Fruit fly (Drosophila melanogaster) whole organism, embryonic: Measurements from ENCODE around the gene CG14655.

Experiments
- Atf-2 ChIP-seq: fragments of 200-800 bp; sonication (Bioruptor generic); optimal IDR thresholded peaks from 2 replicates; lab custom pipeline; 2016; ENCODE audit warnings: missing biosample characterization, missing genetic modification characterization
- Atf6 ChIP-seq: fragments of 200-800 bp; sonication (Bioruptor generic); IDR thresholded peaks from 2 replicates; pipeline ENCODE4 v1.3.6; 2022; ENCODE audit warnings: missing biosample characterization, missing genetic modification characterization
- CG12219 ChIP-seq: fragments of 200-800 bp; sonication (Bioruptor generic); optimal IDR thresholded peaks from 3 replicates; lab custom pipeline; 2018; ENCODE audit warnings: missing biosample characterization, mild to moderate bottlenecking, missing genetic modification characterization
- CG1647 ChIP-seq: fragments of 200-800 bp; sonication (Bioruptor generic); optimal IDR thresholded peaks from 3 replicates; lab custom pipeline; 2016; ENCODE audit warnings: missing biosample characterization, missing genetic modification characterization
- CG16779 ChIP-seq: fragments of 200-800 bp; sonication (Bioruptor generic); IDR thresholded peaks from 2 replicates; pipeline ENCODE4 v1.3.6; 2022; ENCODE audit warnings: missing biosample characterization, missing genetic modification characterization
- CG16815 ChIP-seq: fragments of 200-800 bp; sonication (Bioruptor generic); optimal IDR thresholded peaks from 3 replicates; lab custom pipeline; 2017; ENCODE audit warnings: missing biosample characterization, mild to moderate bottlenecking, missing genetic modification characterization
- CG18011 ChIP-seq: fragments of 200-800 bp; sonication (Bioruptor generic); optimal IDR thresholded peaks from 2 replicates; lab custom pipeline; 2017; ENCODE audit warnings: missing biosample characterization, missing genetic modification characterization, mild to moderate bottlenecking, moderate library complexity, missing genotype
- CG2116 ChIP-seq: fragments of 200-800 bp; sonication (Bioruptor generic); optimal IDR thresholded peaks from 3 replicates; lab custom pipeline; 2018; ENCODE audit warnings: missing biosample characterization, mild to moderate bottlenecking, missing genetic modification characterization
- CG2678 ChIP-seq: fragments of 200-800 bp; sonication (Bioruptor generic); optimal IDR thresholded peaks from 3 replicates; lab custom pipeline; 2019; ENCODE audit warnings: missing biosample characterization, mild to moderate bottlenecking, missing genetic modification characterization, moderate library complexity
- CG31224 ChIP-seq: fragments of 200-800 bp; sonication (Bioruptor generic); IDR thresholded peaks from 2 replicates; pipeline ENCODE4 v1.3.6; 2022; ENCODE audit warnings: missing biosample characterization, missing genetic modification characterization
- CG34376 ChIP-seq: fragments of 200-800 bp; sonication (Bioruptor generic); optimal IDR thresholded peaks from 2 replicates; lab custom pipeline; 2018; ENCODE audit warnings: missing biosample characterization, mild to moderate bottlenecking, missing genetic modification characterization
- CG42726 ChIP-seq: fragments of 200-800 bp; sonication (Bioruptor generic); IDR thresholded peaks from 2 replicates; pipeline ENCODE4 v1.3.6; 2022; ENCODE audit warnings: missing biosample characterization, missing genetic modification characterization; ENCODE audit not compliant: partially characterized antibody
- CG7372 ChIP-seq: fragments of 200-800 bp; sonication (Bioruptor generic); IDR thresholded peaks from 2 replicates; pipeline ENCODE4 v1.3.6; 2022; ENCODE audit warnings: missing biosample characterization, missing genetic modification characterization
- CG8765 ChIP-seq: fragments of 200-800 bp; sonication (Bioruptor generic); IDR thresholded peaks from 2 replicates; pipeline ENCODE4 v1.3.6; 2022; ENCODE audit warnings: missing biosample characterization, missing genetic modification characterization
- CG8924 ChIP-seq: fragments of 200-800 bp; optimal IDR thresholded peaks from 3 replicates; lab custom pipeline; 2019; ENCODE audit warnings: missing biosample characterization, mild to moderate bottlenecking, missing genetic modification characterization, moderate library complexity
- CG8944 ChIP-seq: fragments of 200-800 bp; sonication (Bioruptor generic); optimal IDR thresholded peaks from 3 replicates; lab custom pipeline; 2016; ENCODE audit warnings: missing biosample characterization, missing genetic modification characterization
- CkIIα-i1 ChIP-seq: fragments of 200-800 bp; sonication (Bioruptor generic); IDR thresholded peaks from 2 replicates; pipeline ENCODE4 v1.3.6; 2022; ENCODE audit warnings: missing biosample characterization, missing genetic modification characterization
- Doc3 ChIP-seq: fragments of 200-800 bp; sonication (Bioruptor generic); IDR thresholded peaks from 3 replicates; pipeline ENCODE4 v1.3.6; 2022; ENCODE audit warnings: missing biosample characterization, missing genetic modification characterization; ENCODE audit not compliant: partially characterized antibody
- Eip74EF ChIP-seq, 2 experiments: fragments of 200-800 bp in 1 of 2; fragments of >200 bp in 1 of 2; sonication (Bioruptor generic) in 1 of 2; optimal IDR thresholded peaks; 2 replicates each; lab custom pipeline; 2017 to 2019; ENCODE audit warnings: missing biosample characterization in 2 of 2, missing genetic modification characterization in 2 of 2, mild to moderate bottlenecking in 1 of 2, moderate library complexity in 1 of 2
- Jarid2 ChIP-seq: fragments of 200-800 bp; sonication (Bioruptor generic); optimal IDR thresholded peaks from 3 replicates; lab custom pipeline; 2017; ENCODE audit warnings: mild to moderate bottlenecking, missing biosample characterization, missing genetic modification reagents, missing genetic modification characterization
- Mad ChIP-seq: fragments of 200-800 bp; sonication (Bioruptor generic); optimal IDR thresholded peaks from 2 replicates; lab custom pipeline; 2016; ENCODE audit warnings: missing biosample characterization, missing genetic modification characterization
- Oaz ChIP-seq: fragments of 200-800 bp; sonication (Bioruptor generic); IDR thresholded peaks from 2 replicates; pipeline ENCODE4 v1.3.6; 2022; ENCODE audit warnings: missing biosample characterization, missing genetic modification characterization
- Opbp ChIP-seq: fragments of 200-800 bp; sonication (Bioruptor generic); IDR thresholded peaks from 3 replicates; pipeline ENCODE4 v1.3.6; 2022; ENCODE audit warnings: missing biosample characterization, missing genetic modification characterization; ENCODE audit not compliant: partially characterized antibody
- Sin3A ChIP-seq: fragments of >200 bp; optimal IDR thresholded peaks from 2 replicates; lab custom pipeline; 2018
- Usf ChIP-seq: fragments of 200-800 bp; sonication (Bioruptor generic); optimal IDR thresholded peaks from 2 replicates; lab custom pipeline; 2017; ENCODE audit warnings: missing genotype, missing biosample characterization, missing genetic modification characterization
- YL-1 ChIP-seq: fragments of 200-800 bp; sonication (Bioruptor generic); optimal IDR thresholded peaks from 3 replicates; lab custom pipeline; 2017; ENCODE audit warnings: missing biosample characterization, mild to moderate bottlenecking, missing genetic modification characterization
- al ChIP-seq: fragments of 200-800 bp; sonication (Bioruptor generic); IDR thresholded peaks from 2 replicates; pipeline ENCODE4 v1.3.6; 2022; ENCODE audit warnings: missing biosample characterization, missing genetic modification characterization
- ato ChIP-seq: fragments of 200-800 bp; sonication (Bioruptor generic); IDR thresholded peaks from 2 replicates; pipeline ENCODE4 v1.3.6; 2022; ENCODE audit warnings: missing biosample characterization, missing genetic modification characterization; ENCODE audit not compliant: partially characterized antibody
- bowl ChIP-seq: fragments of 200-800 bp; sonication (Bioruptor generic); IDR thresholded peaks from 2 replicates; pipeline ENCODE4 v1.3.6; 2022; ENCODE audit warnings: missing biosample characterization, missing genetic modification characterization
- dpn ChIP-seq, 2 experiments: fragments of 200-800 bp; sonication (Bioruptor generic); optimal IDR thresholded peaks; 3 replicates each; lab custom pipeline; 2016; ENCODE audit warnings: missing biosample characterization in 2 of 2, missing genetic modification characterization in 2 of 2
- en ChIP-seq: fragments of 200-800 bp; sonication (Bioruptor generic); optimal IDR thresholded peaks from 2 replicates; lab custom pipeline; 2016; ENCODE audit warnings: missing biosample characterization, missing genetic modification characterization
- fd96Cb ChIP-seq: fragments of 200-800 bp; sonication (Bioruptor generic); optimal IDR thresholded peaks from 2 replicates; lab custom pipeline; 2018; ENCODE audit warnings: missing biosample characterization, mild to moderate bottlenecking, missing genetic modification characterization, moderate library complexity
- ftz-f1 ChIP-seq: fragments of 200-800 bp; sonication (Bioruptor generic); optimal IDR thresholded peaks from 2 replicates; lab custom pipeline; 2016; ENCODE audit warnings: missing biosample characterization, missing genetic modification characterization
- kay ChIP-seq: fragments of 200-800 bp; sonication (Bioruptor generic); optimal IDR thresholded peaks from 2 replicates; lab custom pipeline; 2016; ENCODE audit warnings: missing biosample characterization, missing genetic modification characterization
- kni ChIP-seq: fragments of 200-800 bp; sonication (Bioruptor generic); optimal IDR thresholded peaks from 3 replicates; lab custom pipeline; 2017; ENCODE audit warnings: mild to moderate bottlenecking, missing biosample characterization, missing genetic modification reagents, missing genetic modification characterization
- knrl ChIP-seq: fragments of 200-800 bp; sonication (Bioruptor generic); IDR thresholded peaks from 3 replicates; pipeline ENCODE4 v1.3.6; 2022; ENCODE audit warnings: missing biosample characterization, missing genetic modification characterization; ENCODE audit not compliant: partially characterized antibody
- oc ChIP-seq: fragments of 200-800 bp; sonication (Bioruptor generic); optimal IDR thresholded peaks from 2 replicates; lab custom pipeline; 2018; ENCODE audit warnings: missing biosample characterization, mild to moderate bottlenecking, missing genetic modification characterization, moderate library complexity
- otp ChIP-seq: fragments of 200-800 bp; sonication (Bioruptor generic); IDR thresholded peaks from 3 replicates; pipeline ENCODE4, ENCODE4 v1.3.6; 2022; ENCODE audit warnings: missing biosample characterization, missing genetic modification characterization
- p53 ChIP-seq: fragments of 200-800 bp; sonication (Bioruptor generic); optimal IDR thresholded peaks from 2 replicates; lab custom pipeline; 2016; ENCODE audit warnings: missing biosample characterization, missing genetic modification characterization
- peb ChIP-seq: fragments of 200-800 bp; sonication (Bioruptor generic); IDR thresholded peaks from 2 replicates; pipeline ENCODE4 v1.3.6; 2022; ENCODE audit warnings: missing biosample characterization, missing genetic modification characterization
- rib ChIP-seq: fragments of 200-800 bp; sonication (Bioruptor generic); IDR thresholded peaks from 2 replicates; pipeline ENCODE4 v1.3.6; 2022; ENCODE audit warnings: missing biosample characterization, missing genetic modification characterization
- ro ChIP-seq: fragments of 200-800 bp; sonication (Bioruptor generic); IDR thresholded peaks from 2 replicates; pipeline ENCODE4 v1.3.6; 2022; ENCODE audit warnings: missing biosample characterization, missing genetic modification characterization
- run ChIP-seq: fragments of 200-800 bp; sonication (Bioruptor generic); optimal IDR thresholded peaks from 3 replicates; lab custom pipeline; 2018; ENCODE audit warnings: missing biosample characterization, mild to moderate bottlenecking, missing genetic modification characterization
- sc ChIP-seq, 3 experiments: fragments of >200 bp in 2 of 3; fragments of 200-800 bp in 1 of 3; sonication (Bioruptor generic) in 1 of 3; optimal IDR thresholded peaks; 2 replicates in 2 of 3; 3 replicates in 1 of 3; lab custom pipeline; 2017; ENCODE audit warnings: mild to moderate bottlenecking in 1 of 3, missing biosample characterization in 1 of 3, missing genetic modification characterization in 1 of 3, missing genetic modification reagents in 1 of 3
- sima ChIP-seq: fragments of 200-800 bp; sonication (Bioruptor generic); optimal IDR thresholded peaks from 2 replicates; lab custom pipeline; 2016; ENCODE audit warnings: missing biosample characterization, missing genetic modification characterization
- slou ChIP-seq: fragments of 200-800 bp; sonication (Bioruptor generic); optimal IDR thresholded peaks from 3 replicates; lab custom pipeline; 2016; ENCODE audit warnings: missing biosample characterization, missing genetic modification characterization
- slp2 ChIP-seq: fragments of 200-800 bp; sonication (Bioruptor generic); optimal IDR thresholded peaks from 2 replicates; lab custom pipeline; 2016; ENCODE audit warnings: missing biosample characterization, missing genetic modification characterization
- twi ChIP-seq: fragments of 200-800 bp; optimal IDR thresholded peaks from 2 replicates; lab custom pipeline; 2019; ENCODE audit warnings: missing biosample characterization, mild to moderate bottlenecking, missing genetic modification characterization, moderate library complexity
- unpg ChIP-seq: fragments of 200-800 bp; sonication (Bioruptor generic); optimal IDR thresholded peaks from 3 replicates; lab custom pipeline; 2018; ENCODE audit warnings: missing biosample characterization, mild to moderate bottlenecking, missing genetic modification characterization, moderate library complexity
- vnd ChIP-seq: fragments of 200-800 bp; sonication (Bioruptor generic); IDR thresholded peaks from 3 replicates; pipeline ENCODE4 v1.3.6; 2022; ENCODE audit warnings: missing biosample characterization, missing genetic modification characterization; ENCODE audit not compliant: partially characterized antibody
- zfh1 ChIP-seq: fragments of 200-800 bp; sonication (Bioruptor generic); IDR thresholded peaks from 3 replicates; pipeline ENCODE4 v1.3.6; 2022; ENCODE audit warnings: missing biosample characterization, missing genetic modification characterization

The CG14655 gene

DNA sequence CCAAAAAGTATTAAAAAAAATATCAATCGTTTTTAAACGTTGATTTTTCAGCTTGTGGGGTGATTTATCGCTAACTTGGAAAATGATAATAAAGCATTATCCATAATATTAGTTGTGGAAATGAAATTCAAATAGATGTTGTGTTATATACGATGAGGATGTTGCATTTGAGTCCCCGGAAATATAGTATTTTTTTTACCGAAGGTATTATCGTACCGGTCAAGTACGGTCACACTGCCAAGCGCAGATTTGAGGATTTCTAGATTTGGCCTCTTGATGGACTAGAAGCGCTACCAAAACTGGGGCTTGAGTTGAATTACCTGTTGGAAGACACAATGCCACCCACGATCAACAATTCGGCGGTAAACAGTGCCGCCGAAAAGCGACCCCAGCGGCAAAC is 4.7 kb downstream of the CG14655 start (continued):
- TF ChIP-seq Opbp (GFP tag; lab: Robert Waterston, UW) (no peak), oc (tag; lab: Kevin White, UChicago) (no peak), p53 (GFP tag; lab: Kevin White, UChicago) (no peak), run (tag; lab: Kevin White, UChicago) (no peak), otp (no peak), rib (GFP tag; lab: Robert Waterston, UW) (no peak), slou (GFP tag; lab: Kevin White, UChicago) (no peak), CG8765 (GFP tag; lab: Robert Waterston, UW) (no peak), dpn (GFP tag; optimal IDR thresholded peaks at IDR 0.05; lab: Kevin White, UChicago) (peak; percentile 27 to 51), CG31224 (no peak), al (GFP tag; lab: Robert Waterston, UW) (0 out of 2 replicates have a peak, but pooled peaks have one; percentile 14), twi (tag; lab: Kevin White, UChicago) (no peak), CG42726 (no peak), Mad (GFP tag; lab: Kevin White, UChicago) (no peak), CkIIα-i1 (GFP tag; lab: Robert Waterston, UW) (no peak), zfh1 (peak; percentile 58; the same call in 1 of the 3 replicates), slp2 (GFP tag; lab: Kevin White, UChicago) (no peak), Eip74EF (GFP tag; optimal IDR thresholded peaks at IDR 0.05; lab: Kevin White, UChicago) (no peak), bowl (GFP tag; lab: Robert Waterston, UW) (no peak), kay (GFP tag; lab: Kevin White, UChicago) (no peak), peb (GFP tag; lab: Robert Waterston, UW) (no peak), sima (GFP tag; lab: Kevin White, UChicago) (no peak), CG7372 (no peak), Sin3A (lab: Kevin White, UChicago) (peak; percentile 32), fd96Cb (no peak), unpg (GFP tag; lab: Kevin White, UChicago) (peak; percentile 33), ato (GFP tag; lab: Robert Waterston, UW) (no peak), CG12219 (no peak), Atf-2 (no peak), Jarid2 (GFP tag; lab: Kevin White, UChicago) (no peak), kni (GFP tag; lab: Kevin White, UChicago) (no peak), Atf6 (GFP tag; lab: Robert Waterston, UW) (no peak), ftz-f1 (GFP tag; lab: Kevin White, UChicago) (no peak), CG1647 (GFP tag; lab: Kevin White, UChicago) (no peak), Usf (no peak), Oaz (no peak), vnd (GFP tag; lab: Robert Waterston, UW) (no peak), sc (optimal IDR thresholded peaks at IDR 0.05; lab: Kevin White, UChicago) (no peak), sc (GFP tag; optimal IDR thresholded peaks at IDR 0.05; lab: Kevin White, UChicago) (no peak), CG2678 (no peak), CG34376 (GFP tag; lab: Kevin White, UChicago) (no peak), CG16779 (GFP tag; lab: Robert Waterston, UW) (no peak), CG18011 (GFP tag; lab: Kevin White, UChicago) (no peak), en (GFP tag; lab: Kevin White, UChicago) (no peak), YL-1 (GFP tag; lab: Kevin White, UChicago) (peak; percentile 66), CG16815 (GFP tag; lab: Kevin White, UChicago) (no peak), ro (GFP tag; lab: Robert Waterston, UW) (no peak), CG2116 (peak; percentile 35), CG8924 (tag; lab: Kevin White, UChicago) (peak; percentile 26), Doc3 (GFP tag; lab: Robert Waterston, UW) (no peak), CG8944 (GFP tag; lab: Kevin White, UChicago) (peak; percentile 17), knrl (no peak; the same call in 2 of the 3 replicates)
